Worm (Caenorhabditis elegans) whole organism, L4/young adult: ENCODE results near the gene slo-1.

Experiments used
- W03F9.2 ChIP-seq: fragments of 150-350 bp; optimal IDR thresholded peaks from 2 replicates; lab custom pipeline; 2014; ENCODE audit warnings: missing biosample characterization, missing genetic modification characterization
- him-1 ChIP-seq: sonication (generic microtip); optimal IDR thresholded peaks from 2 replicates; lab custom pipeline; 2016; ENCODE audit warnings: missing genotype, missing genetic modification reagents, missing genetic modification characterization, missing compliant biosample characterization

DNA sequence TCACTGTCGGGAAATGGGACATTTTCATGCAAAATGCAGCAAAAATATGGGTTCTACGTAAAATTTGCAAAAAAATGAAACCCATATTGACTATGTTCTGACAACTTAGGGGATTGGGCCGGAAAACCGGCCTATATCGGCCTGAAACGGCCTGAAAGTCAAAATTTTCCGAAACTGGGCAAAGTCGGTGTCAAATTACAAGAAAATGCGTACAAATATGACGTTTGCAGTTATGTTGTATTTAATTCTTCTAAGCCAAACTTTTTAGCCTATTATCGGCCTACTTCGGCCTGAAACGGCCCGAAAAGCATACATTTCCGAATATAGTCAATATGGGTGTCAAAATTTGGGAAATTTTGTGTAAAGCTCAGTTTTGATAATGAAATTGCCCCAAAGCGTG is 19.8 kb downstream of the slo-1 start:
- TF ChIP-seq W03F9.2 (tag; lab: Kevin White, UChicago) (no peak), him-1 (no peak)
